Worm (Caenorhabditis elegans) whole organism, L3 larva: Measurements from ENCODE around the gene nhr-46.

ENCODE experiments used
- aly-2 ChIP-seq: fragments of 150-350 bp; optimal IDR thresholded peaks from 2 replicates; lab custom pipeline; 2014; ENCODE audit warnings: missing biosample characterization, missing genetic modification characterization
- ama-1 ChIP-seq: fragments of 150-350 bp; optimal IDR thresholded peaks from 2 replicates; lab custom pipeline; 2018
- ceh-16 ChIP-seq: sonication (generic microtip); optimal IDR thresholded peaks from 2 replicates; lab custom pipeline; 2017; ENCODE audit warnings: missing biosample characterization, missing genetic modification characterization
- nhr-237 ChIP-seq: fragments of 150-350 bp; optimal IDR thresholded peaks from 2 replicates; lab custom pipeline; 2014; ENCODE audit warnings: missing biosample characterization, missing genetic modification characterization
- skn-1 ChIP-seq: fragments of 150-350 bp; optimal IDR thresholded peaks from 2 replicates; lab custom pipeline; 2014; ENCODE audit warnings: missing biosample characterization, missing genetic modification characterization
- snpc-4 ChIP-seq: fragments of 150-350 bp; optimal IDR thresholded peaks from 2 replicates; lab custom pipeline; 2014; ENCODE audit warnings: missing biosample characterization, missing genetic modification characterization
- tbx-2 ChIP-seq: sonication (generic microtip); optimal IDR thresholded peaks from 2 replicates; lab custom pipeline; 2016; ENCODE audit warnings: mild to moderate bottlenecking, missing genetic modification characterization, missing compliant biosample characterization

DNA sequence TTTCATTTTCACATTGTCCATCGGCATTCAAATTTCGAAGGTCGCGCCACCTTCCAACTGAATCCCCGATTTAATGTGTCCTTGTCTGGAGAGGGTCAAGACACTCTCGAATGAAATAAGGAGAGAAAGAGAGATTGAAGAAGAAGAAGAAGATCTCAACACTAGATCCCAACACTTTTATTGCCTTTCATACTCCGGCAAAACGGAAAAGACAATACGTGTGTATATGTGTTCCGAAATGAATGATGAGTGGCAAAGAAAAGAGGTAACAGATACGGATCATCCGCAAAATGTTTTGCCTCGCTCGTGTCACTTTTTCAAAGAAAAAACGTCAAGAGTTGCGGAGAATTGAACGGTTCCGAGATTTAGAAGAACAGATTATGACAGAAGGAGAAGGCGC, 57.3 kb downstream of the nhr-46 start:
- TF ChIP-seq tbx-2 (tag; lab: Kevin White, UChicago), result no peak
- no peak for TF ChIP-seq ama-1
- no peak for TF ChIP-seq snpc-4 (tag; lab: Kevin White, UChicago)
- TF ChIP-seq nhr-237, result no peak
- no peak for TF ChIP-seq aly-2 (tag; lab: Kevin White, UChicago)
- no peak for TF ChIP-seq ceh-16 (tag; lab: Kevin White, UChicago)
- no peak for TF ChIP-seq skn-1 (tag; lab: Kevin White, UChicago)
